Worm (Caenorhabditis elegans) whole organism, late embryonic: ENCODE measurements around the gene E02H4.8.

ENCODE experiments used
- C38D4.7 ChIP-seq: fragments of 200-800 bp; sonication (Bioruptor generic); optimal IDR thresholded peaks from 2 replicates; lab custom pipeline; 2018; ENCODE audit warnings: mild to moderate bottlenecking, missing genetic modification characterization, moderate library complexity, missing compliant biosample characterization
- F13H6.1 ChIP-seq: sonication (generic microtip); optimal IDR thresholded peaks from 2 replicates; lab custom pipeline; 2016; ENCODE audit warnings: missing genetic modification characterization, missing compliant biosample characterization
- K02D7.2 ChIP-seq: sonication (generic microtip); optimal IDR thresholded peaks from 2 replicates; lab custom pipeline; 2017; ENCODE audit warnings: mild to moderate bottlenecking, missing genetic modification characterization, missing compliant biosample characterization
- Y22D7AL.16 ChIP-seq: sonication (generic microtip); optimal IDR thresholded peaks from 2 replicates; lab custom pipeline; 2016; ENCODE audit warnings: missing genetic modification characterization, missing compliant biosample characterization
- ahr-1 ChIP-seq: sonication (generic microtip); optimal IDR thresholded peaks from 2 replicates; lab custom pipeline; 2016; ENCODE audit warnings: missing genetic modification characterization, missing compliant biosample characterization
- ceh-18 ChIP-seq: sonication (generic microtip); optimal IDR thresholded peaks from 2 replicates; lab custom pipeline; 2016; ENCODE audit warnings: missing genetic modification characterization, missing compliant biosample characterization
- ceh-19 ChIP-seq: fragments of 200-800 bp; sonication (Bioruptor generic); optimal IDR thresholded peaks from 2 replicates; lab custom pipeline; 2018; ENCODE audit warnings: mild to moderate bottlenecking, missing genetic modification characterization, missing compliant biosample characterization
- ceh-2 ChIP-seq: sonication (generic microtip); optimal IDR thresholded peaks from 2 replicates; lab custom pipeline; 2016; ENCODE audit warnings: missing genotype, missing genetic modification characterization, missing compliant biosample characterization
- ceh-22 ChIP-seq: sonication (generic microtip); optimal IDR thresholded peaks from 2 replicates; lab custom pipeline; 2017; ENCODE audit warnings: missing biosample characterization, missing genetic modification characterization
- ceh-30 ChIP-seq: fragments of 150-350 bp; optimal IDR thresholded peaks from 2 replicates; lab custom pipeline; 2014; ENCODE audit warnings: missing biosample characterization, missing genetic modification characterization
- ceh-31 ChIP-seq: sonication (generic microtip); optimal IDR thresholded peaks from 2 replicates; lab custom pipeline; 2016; ENCODE audit warnings: missing genetic modification characterization, missing compliant biosample characterization
- ceh-34 ChIP-seq: sonication (generic microtip); optimal IDR thresholded peaks from 2 replicates; lab custom pipeline; 2016; ENCODE audit warnings: mild to moderate bottlenecking, missing genetic modification characterization, missing compliant biosample characterization
- ceh-45 ChIP-seq: fragments of 200-800 bp; sonication (Bioruptor generic); IDR thresholded peaks from 2 replicates; pipeline ENCODE4 v1.3.6; 2022; ENCODE audit warnings: missing genetic modification reagents, missing genetic modification characterization, missing compliant biosample characterization
- ceh-6 ChIP-seq: fragments of 200-800 bp; sonication (Bioruptor generic); optimal IDR thresholded peaks from 2 replicates; lab custom pipeline; 2018; ENCODE audit warnings: mild to moderate bottlenecking, missing genetic modification characterization, missing compliant biosample characterization
- ceh-9 ChIP-seq: sonication (generic microtip); optimal IDR thresholded peaks from 2 replicates; lab custom pipeline; 2016; ENCODE audit warnings: mild to moderate bottlenecking, missing genetic modification characterization, inconsistent platforms, missing compliant biosample characterization
- che-1 ChIP-seq: sonication (generic microtip); optimal IDR thresholded peaks from 2 replicates; lab custom pipeline; 2016; ENCODE audit warnings: mild to moderate bottlenecking, missing genetic modification characterization, missing compliant biosample characterization
- dmd-4 ChIP-seq: sonication (generic microtip); optimal IDR thresholded peaks from 2 replicates; lab custom pipeline; 2016; ENCODE audit warnings: borderline replicate concordance, missing genetic modification characterization, missing compliant biosample characterization
- dve-1 ChIP-seq: sonication (generic microtip); optimal IDR thresholded peaks from 2 replicates; lab custom pipeline; 2017; ENCODE audit warnings: antibody characterized with exemption, mild to moderate bottlenecking, missing genetic modification characterization, missing compliant biosample characterization
- elt-2 ChIP-seq: sonication (generic microtip); optimal IDR thresholded peaks from 2 replicates; lab custom pipeline; 2016; ENCODE audit warnings: missing genetic modification reagents, missing genetic modification characterization, missing compliant biosample characterization
- ets-4 ChIP-seq: sonication (generic microtip); optimal IDR thresholded peaks from 2 replicates; lab custom pipeline; 2016; ENCODE audit warnings: missing genetic modification characterization, missing compliant biosample characterization
- eyg-1 ChIP-seq: sonication (generic microtip); optimal IDR thresholded peaks from 2 replicates; lab custom pipeline; 2016; ENCODE audit warnings: missing genotype, missing genetic modification characterization, missing compliant biosample characterization
- fax-1 ChIP-seq: sonication (generic microtip); optimal IDR thresholded peaks from 2 replicates; lab custom pipeline; 2016; ENCODE audit warnings: missing genotype, missing genetic modification characterization, missing compliant biosample characterization
- fkh-10 ChIP-seq: fragments of 150-350 bp; optimal IDR thresholded peaks from 2 replicates; lab custom pipeline; 2014; ENCODE audit warnings: missing biosample characterization, missing genetic modification reagents, missing genetic modification characterization
- gmeb-2 ChIP-seq: sonication (generic microtip); optimal IDR thresholded peaks from 2 replicates; lab custom pipeline; 2016; ENCODE audit warnings: missing genetic modification characterization, inconsistent platforms, missing compliant biosample characterization
- hlh-15 ChIP-seq: sonication (generic microtip); optimal IDR thresholded peaks from 2 replicates; lab custom pipeline; 2016; ENCODE audit warnings: missing genetic modification characterization, missing compliant biosample characterization
- hlh-30 ChIP-seq: sonication (generic microtip); optimal IDR thresholded peaks from 2 replicates; lab custom pipeline; 2017; ENCODE audit warnings: antibody characterized with exemption, missing genetic modification characterization, missing compliant biosample characterization; ENCODE audit not compliant: insufficient read depth
- hlh-6 ChIP-seq: sonication (generic microtip); optimal IDR thresholded peaks from 2 replicates; lab custom pipeline; 2016; ENCODE audit warnings: missing genotype, missing genetic modification characterization, missing compliant biosample characterization
- hlh-8 ChIP-seq: sonication (generic microtip); optimal IDR thresholded peaks from 2 replicates; lab custom pipeline; 2016; ENCODE audit warnings: missing genotype, missing genetic modification characterization, missing compliant biosample characterization
- lim-6 ChIP-seq: sonication (generic microtip); optimal IDR thresholded peaks from 2 replicates; lab custom pipeline; 2016; ENCODE audit warnings: missing genetic modification characterization, missing compliant biosample characterization
- lin-11 ChIP-seq: fragments of 200-800 bp; sonication (Bioruptor generic); optimal IDR thresholded peaks from 2 replicates; lab custom pipeline; 2018; ENCODE audit warnings: mild to moderate bottlenecking, missing genetic modification characterization, missing compliant biosample characterization
- madf-2 ChIP-seq: sonication (generic microtip); optimal IDR thresholded peaks from 2 replicates; lab custom pipeline; 2017; ENCODE audit warnings: missing genetic modification characterization, missing compliant biosample characterization
- nfya-1 ChIP-seq: sonication (generic microtip); optimal IDR thresholded peaks from 2 replicates; lab custom pipeline; 2017; ENCODE audit warnings: missing genetic modification characterization, mild to moderate bottlenecking, missing compliant biosample characterization, antibody characterized with exemption, moderate library complexity
- pax-1 ChIP-seq: fragments of 150-350 bp; optimal IDR thresholded peaks from 2 replicates; lab custom pipeline; 2014; ENCODE audit warnings: missing biosample characterization, missing genetic modification characterization
- pha-2 ChIP-seq: sonication (generic microtip); optimal IDR thresholded peaks from 2 replicates; lab custom pipeline; 2017; ENCODE audit warnings: mild to moderate bottlenecking, missing genetic modification characterization, missing compliant biosample characterization
- pros-1 ChIP-seq: fragments of 150-350 bp; optimal IDR thresholded peaks from 2 replicates; lab custom pipeline; 2014; ENCODE audit warnings: missing biosample characterization, missing genetic modification reagents, missing genetic modification characterization
- ref-2 ChIP-seq: sonication (generic microtip); optimal IDR thresholded peaks from 2 replicates; lab custom pipeline; 2016; ENCODE audit warnings: missing genetic modification characterization, missing compliant biosample characterization
- sdc-2 ChIP-seq: sonication (generic microtip); optimal IDR thresholded peaks from 2 replicates; lab custom pipeline; 2016; ENCODE audit warnings: missing genotype, missing genetic modification characterization, missing compliant biosample characterization
- sox-2 ChIP-seq: fragments of 200-800 bp; sonication (Bioruptor generic); IDR thresholded peaks from 2 replicates; pipeline ENCODE4 v1.3.6; 2022; ENCODE audit warnings: missing genetic modification reagents, missing genetic modification characterization, missing compliant biosample characterization
- sox-4 ChIP-seq: sonication (generic microtip); optimal IDR thresholded peaks from 2 replicates; lab custom pipeline; 2017; ENCODE audit warnings: mild to moderate bottlenecking, missing genetic modification characterization, inconsistent platforms, missing compliant biosample characterization
- syd-9 ChIP-seq: sonication (generic microtip); optimal IDR thresholded peaks from 2 replicates; lab custom pipeline; 2016; ENCODE audit warnings: mild to moderate bottlenecking, missing genetic modification characterization, moderate library complexity, missing compliant biosample characterization
- tbx-2 ChIP-seq: sonication (generic microtip); optimal IDR thresholded peaks from 2 replicates; lab custom pipeline; 2016; ENCODE audit warnings: missing genetic modification characterization, missing compliant biosample characterization
- tbx-7 ChIP-seq: sonication (generic microtip); optimal IDR thresholded peaks from 2 replicates; lab custom pipeline; 2016; ENCODE audit warnings: missing genotype, missing genetic modification characterization, missing compliant biosample characterization
- unc-42 ChIP-seq: sonication (generic microtip); optimal IDR thresholded peaks from 2 replicates; lab custom pipeline; 2016; ENCODE audit warnings: missing genotype, missing genetic modification characterization, missing compliant biosample characterization
- unc-55 ChIP-seq: sonication (generic microtip); optimal IDR thresholded peaks from 2 replicates; lab custom pipeline; 2017; ENCODE audit warnings: missing biosample characterization, missing genetic modification reagents, missing genetic modification characterization
- unc-86 ChIP-seq: sonication (generic microtip); optimal IDR thresholded peaks from 2 replicates; lab custom pipeline; 2016; ENCODE audit warnings: missing genetic modification characterization, missing compliant biosample characterization
- zip-5 ChIP-seq: sonication (generic microtip); optimal IDR thresholded peaks from 2 replicates; lab custom pipeline; 2016; ENCODE audit warnings: missing genetic modification characterization, missing compliant biosample characterization
- ztf-16 ChIP-seq: sonication (generic microtip); optimal IDR thresholded peaks from 2 replicates; lab custom pipeline; 2017; ENCODE audit warnings: missing genetic modification characterization, missing compliant biosample characterization

The E02H4.8 gene

ce11 chrX:14263473-14263872 is at the start of gene E02H4.8:
Gene E02H4.8, minus strand, starts transcription at chrX:14263573.
- no peak for TF ChIP-seq unc-55 (GFP tag; lab: Kevin White, UChicago)
- TF ChIP-seq ceh-34 (tag; lab: Kevin White, UChicago) = no peak
- no peak for TF ChIP-seq K02D7.2 (tag; lab: Kevin White, UChicago)
- no peak for TF ChIP-seq ztf-16 (tag; lab: Kevin White, UChicago)
- no peak for TF ChIP-seq sox-4
- no peak for TF ChIP-seq sox-2 (GFP tag; lab: Robert Waterston, UW)
- no peak for TF ChIP-seq ceh-9 (tag; lab: Kevin White, UChicago)
- no peak for TF ChIP-seq hlh-6 (tag; lab: Kevin White, UChicago)
- TF ChIP-seq ceh-6 = no peak
- TF ChIP-seq lin-11 = no peak
- TF ChIP-seq pax-1 (tag; lab: Kevin White, UChicago) = no peak
- no peak for TF ChIP-seq dmd-4
- TF ChIP-seq syd-9 (tag; lab: Kevin White, UChicago) = no peak
- no peak for TF ChIP-seq ceh-22 (tag; lab: Kevin White, UChicago)
- TF ChIP-seq zip-5 = no peak
- TF ChIP-seq lim-6 = no peak
- TF ChIP-seq madf-2 (tag; lab: Kevin White, UChicago) = no peak
- TF ChIP-seq unc-86 (tag; lab: Kevin White, UChicago) = no peak
- TF ChIP-seq nfya-1 = no peak
- TF ChIP-seq ceh-18 (tag; lab: Kevin White, UChicago) = no peak

ce11 chrX:14312416-14312815 is 49.0 kb upstream of the E02H4.8 start:
- peak; percentile 73 for TF ChIP-seq tbx-2 (tag; lab: Kevin White, UChicago)
- no peak for TF ChIP-seq hlh-15
- TF ChIP-seq pros-1 (tag; lab: Kevin White, UChicago) = peak; percentile 92
- no peak for TF ChIP-seq gmeb-2
- peak; percentile 39 for TF ChIP-seq pax-1 (tag; lab: Kevin White, UChicago)
- TF ChIP-seq dve-1 = peak; percentile 47
- peak; percentile 70 for TF ChIP-seq sdc-2 (tag; lab: Kevin White, UChicago)
- peak; percentile 32 for TF ChIP-seq ets-4 (tag; lab: Kevin White, UChicago)
- peak; percentile 69 for TF ChIP-seq unc-42 (tag; lab: Kevin White, UChicago)
- TF ChIP-seq ceh-34 (tag; lab: Kevin White, UChicago) = peak; percentile 64
- peak; percentile 57 for TF ChIP-seq pha-2 (tag; lab: Kevin White, UChicago)
- TF ChIP-seq fkh-10 (GFP tag; lab: Kevin White, UChicago) = no peak
- TF ChIP-seq ceh-45 = no peak
- TF ChIP-seq ceh-18 (tag; lab: Kevin White, UChicago) = peak; percentile 67
- TF ChIP-seq unc-86 (tag; lab: Kevin White, UChicago) = no peak
- TF ChIP-seq ref-2 = peak; percentile 84
- TF ChIP-seq syd-9 (tag; lab: Kevin White, UChicago) = no peak
- TF ChIP-seq unc-55 (GFP tag; lab: Kevin White, UChicago) = peak; percentile 55
- TF ChIP-seq ztf-16 (tag; lab: Kevin White, UChicago) = peak; percentile 40
- peak; percentile 87 for TF ChIP-seq ceh-31 (tag; lab: Kevin White, UChicago)
- no peak for TF ChIP-seq eyg-1 (tag; lab: Kevin White, UChicago)
- TF ChIP-seq F13H6.1 (tag; lab: Kevin White, UChicago) = peak; percentile 48
- peak; percentile 86 for TF ChIP-seq nfya-1
- no peak for TF ChIP-seq ceh-9 (tag; lab: Kevin White, UChicago)
- peak; percentile 31 for TF ChIP-seq elt-2 (tag; lab: Kevin White, UChicago)
- TF ChIP-seq hlh-8 (tag; lab: Kevin White, UChicago) = no peak
- TF ChIP-seq tbx-7 (tag; lab: Kevin White, UChicago) = no peak
- TF ChIP-seq ceh-2 (tag; lab: Kevin White, UChicago) = peak; percentile 63
- peak; percentile 7 for TF ChIP-seq che-1 (tag; lab: Kevin White, UChicago)
- TF ChIP-seq ceh-19 = peak; percentile 60
- peak; percentile 9 for TF ChIP-seq C38D4.7 (GFP tag; lab: Kevin White, UChicago)
- peak; percentile 46 for TF ChIP-seq ceh-22 (tag; lab: Kevin White, UChicago)
- TF ChIP-seq hlh-30 = peak; percentile 21
- TF ChIP-seq ceh-30 (tag; lab: Kevin White, UChicago) = peak; percentile 24
- no peak for TF ChIP-seq Y22D7AL.16 (tag; lab: Kevin White, UChicago)
- no peak for TF ChIP-seq fax-1 (tag; lab: Kevin White, UChicago)
- TF ChIP-seq ahr-1 (tag; lab: Kevin White, UChicago) = peak; percentile 5
